Worm (Caenorhabditis elegans) whole organism, late embryonic: Measurements from ENCODE around the gene arrd-8.

Experiments used
- C08G9.2 ChIP-seq: sonication (generic microtip); optimal IDR thresholded peaks from 2 replicates; lab custom pipeline; 2016; ENCODE audit warnings: mild to moderate bottlenecking, missing genetic modification characterization, moderate library complexity, missing compliant biosample characterization
- C38D4.7 ChIP-seq: fragments of 200-800 bp; sonication (Bioruptor generic); optimal IDR thresholded peaks from 2 replicates; lab custom pipeline; 2018; ENCODE audit warnings: mild to moderate bottlenecking, missing genetic modification characterization, moderate library complexity, missing compliant biosample characterization
- T23F11.4 ChIP-seq: fragments of 200-800 bp; sonication (Bioruptor generic); optimal IDR thresholded peaks from 2 replicates; lab custom pipeline; 2018; ENCODE audit warnings: mild to moderate bottlenecking, missing genetic modification characterization, missing compliant biosample characterization
- ceh-14 ChIP-seq: sonication (generic microtip); optimal IDR thresholded peaks from 2 replicates; lab custom pipeline; 2016; ENCODE audit warnings: missing genotype, missing genetic modification characterization, missing compliant biosample characterization
- ceh-18 ChIP-seq: sonication (generic microtip); optimal IDR thresholded peaks from 2 replicates; lab custom pipeline; 2016; ENCODE audit warnings: missing genetic modification characterization, missing compliant biosample characterization
- ceh-24 ChIP-seq: sonication (generic microtip); optimal IDR thresholded peaks from 2 replicates; lab custom pipeline; 2016; ENCODE audit warnings: mild to moderate bottlenecking, missing genetic modification characterization, missing compliant biosample characterization
- ceh-30 ChIP-seq: fragments of 150-350 bp; optimal IDR thresholded peaks from 2 replicates; lab custom pipeline; 2014; ENCODE audit warnings: missing biosample characterization, missing genetic modification characterization
- ceh-31 ChIP-seq: sonication (generic microtip); optimal IDR thresholded peaks from 2 replicates; lab custom pipeline; 2016; ENCODE audit warnings: missing genetic modification characterization, missing compliant biosample characterization
- ceh-48 ChIP-seq: sonication (generic microtip); optimal IDR thresholded peaks from 2 replicates; lab custom pipeline; 2016; ENCODE audit warnings: missing genetic modification characterization, inconsistent platforms, missing compliant biosample characterization
- ceh-9 ChIP-seq: sonication (generic microtip); optimal IDR thresholded peaks from 2 replicates; lab custom pipeline; 2016; ENCODE audit warnings: mild to moderate bottlenecking, missing genetic modification characterization, inconsistent platforms, missing compliant biosample characterization
- dve-1 ChIP-seq: sonication (generic microtip); optimal IDR thresholded peaks from 2 replicates; lab custom pipeline; 2017; ENCODE audit warnings: antibody characterized with exemption, mild to moderate bottlenecking, missing genetic modification characterization, missing compliant biosample characterization
- eyg-1 ChIP-seq: sonication (generic microtip); optimal IDR thresholded peaks from 2 replicates; lab custom pipeline; 2016; ENCODE audit warnings: missing genotype, missing genetic modification characterization, missing compliant biosample characterization
- fax-1 ChIP-seq: sonication (generic microtip); optimal IDR thresholded peaks from 2 replicates; lab custom pipeline; 2016; ENCODE audit warnings: missing genotype, missing genetic modification characterization, missing compliant biosample characterization
- hlh-13 ChIP-seq: fragments of 200-800 bp; sonication (Bioruptor generic); optimal IDR thresholded peaks from 2 replicates; lab custom pipeline; 2018; ENCODE audit warnings: mild to moderate bottlenecking, missing genetic modification characterization, missing compliant biosample characterization
- hlh-30 ChIP-seq: sonication (generic microtip); optimal IDR thresholded peaks from 2 replicates; lab custom pipeline; 2017; ENCODE audit warnings: antibody characterized with exemption, missing genetic modification characterization, missing compliant biosample characterization; ENCODE audit not compliant: insufficient read depth
- hlh-6 ChIP-seq: sonication (generic microtip); optimal IDR thresholded peaks from 2 replicates; lab custom pipeline; 2016; ENCODE audit warnings: missing genotype, missing genetic modification characterization, missing compliant biosample characterization
- lim-6 ChIP-seq: sonication (generic microtip); optimal IDR thresholded peaks from 2 replicates; lab custom pipeline; 2016; ENCODE audit warnings: missing genetic modification characterization, missing compliant biosample characterization
- lin-11 ChIP-seq: fragments of 200-800 bp; sonication (Bioruptor generic); optimal IDR thresholded peaks from 2 replicates; lab custom pipeline; 2018; ENCODE audit warnings: mild to moderate bottlenecking, missing genetic modification characterization, missing compliant biosample characterization
- mec-3 ChIP-seq: sonication (generic microtip); optimal IDR thresholded peaks from 2 replicates; lab custom pipeline; 2016; ENCODE audit warnings: borderline replicate concordance, missing genetic modification characterization, missing compliant biosample characterization
- nfya-1 ChIP-seq: sonication (generic microtip); optimal IDR thresholded peaks from 2 replicates; lab custom pipeline; 2017; ENCODE audit warnings: missing genetic modification characterization, mild to moderate bottlenecking, missing compliant biosample characterization, antibody characterized with exemption, moderate library complexity
- nhr-232 ChIP-seq: sonication (generic microtip); optimal IDR thresholded peaks from 2 replicates; lab custom pipeline; 2016; ENCODE audit warnings: missing genetic modification characterization, missing compliant biosample characterization
- odd-2 ChIP-seq: sonication (generic microtip); optimal IDR thresholded peaks from 2 replicates; lab custom pipeline; 2017; ENCODE audit warnings: antibody characterized with exemption, mild to moderate bottlenecking, missing genetic modification characterization, missing compliant biosample characterization
- pag-3 ChIP-seq: sonication (generic microtip); optimal IDR thresholded peaks from 2 replicates; lab custom pipeline; 2016; ENCODE audit warnings: missing compliant biosample characterization, missing genetic modification characterization, borderline replicate concordance
- pax-1 ChIP-seq: fragments of 150-350 bp; optimal IDR thresholded peaks from 2 replicates; lab custom pipeline; 2014; ENCODE audit warnings: missing biosample characterization, missing genetic modification characterization
- pha-2 ChIP-seq: sonication (generic microtip); optimal IDR thresholded peaks from 2 replicates; lab custom pipeline; 2017; ENCODE audit warnings: mild to moderate bottlenecking, missing genetic modification characterization, missing compliant biosample characterization
- pha-4 ChIP-seq: fragments of 150-350 bp; optimal IDR thresholded peaks from 2 replicates; lab custom pipeline; 2018; ENCODE audit warnings: missing biosample characterization, missing genetic modification reagents, missing genetic modification characterization
- pqm-1 ChIP-seq: sonication (generic microtip); optimal IDR thresholded peaks from 2 replicates; lab custom pipeline; 2016; ENCODE audit warnings: missing genetic modification characterization, missing compliant biosample characterization
- pros-1 ChIP-seq: fragments of 150-350 bp; optimal IDR thresholded peaks from 2 replicates; lab custom pipeline; 2014; ENCODE audit warnings: missing biosample characterization, missing genetic modification reagents, missing genetic modification characterization
- sdc-2 ChIP-seq: sonication (generic microtip); optimal IDR thresholded peaks from 2 replicates; lab custom pipeline; 2016; ENCODE audit warnings: missing genotype, missing genetic modification characterization, missing compliant biosample characterization
- sox-2 ChIP-seq: fragments of 200-800 bp; sonication (Bioruptor generic); IDR thresholded peaks from 2 replicates; pipeline ENCODE4 v1.3.6; 2022; ENCODE audit warnings: missing genetic modification reagents, missing genetic modification characterization, missing compliant biosample characterization
- syd-9 ChIP-seq: sonication (generic microtip); optimal IDR thresholded peaks from 2 replicates; lab custom pipeline; 2016; ENCODE audit warnings: mild to moderate bottlenecking, missing genetic modification characterization, moderate library complexity, missing compliant biosample characterization
- tbx-2 ChIP-seq: sonication (generic microtip); optimal IDR thresholded peaks from 2 replicates; lab custom pipeline; 2016; ENCODE audit warnings: missing genetic modification characterization, missing compliant biosample characterization
- ttx-3 ChIP-seq: sonication (generic microtip); optimal IDR thresholded peaks from 2 replicates; lab custom pipeline; 2016; ENCODE audit warnings: missing genetic modification reagents, missing genetic modification characterization, missing compliant biosample characterization
- unc-3 ChIP-seq, 2 experiments: fragments of 200-800 bp in 1 of 2; sonication (Bioruptor generic) in 1 of 2; sonication (generic microtip) in 1 of 2; conservative IDR thresholded peaks in 1 of 2; optimal IDR thresholded peaks in 1 of 2; 2 replicates each; pipeline versions ENCODE4 v1.3.6 to Lab custom; 2016 to 2022; ENCODE audit warnings: missing compliant biosample characterization in 2 of 2, missing genetic modification characterization in 2 of 2, missing genetic modification reagents in 1 of 2
- unc-42 ChIP-seq: sonication (generic microtip); optimal IDR thresholded peaks from 2 replicates; lab custom pipeline; 2016; ENCODE audit warnings: missing genotype, missing genetic modification characterization, missing compliant biosample characterization
- unc-55 ChIP-seq: sonication (generic microtip); optimal IDR thresholded peaks from 2 replicates; lab custom pipeline; 2017; ENCODE audit warnings: missing biosample characterization, missing genetic modification reagents, missing genetic modification characterization
- ztf-16 ChIP-seq: sonication (generic microtip); optimal IDR thresholded peaks from 2 replicates; lab custom pipeline; 2017; ENCODE audit warnings: missing genetic modification characterization, missing compliant biosample characterization

The arrd-8 gene

ce11 chrII:12036516-12036915 is 28.4 kb upstream of the arrd-8 start, which contains the start of gene cyn-16:
Gene cyn-16, minus strand, starts transcription at chrII:12036742.
- TF ChIP-seq unc-3 (GFP tag; conservative IDR thresholded peaks at IDR 0.05; lab: Robert Waterston, UW) (no peak), unc-3 (tag; optimal IDR thresholded peaks at IDR 0.05; lab: Kevin White, UChicago) (no peak), ceh-48 (tag; lab: Kevin White, UChicago) (peak; percentile 37), nhr-232 (tag; lab: Kevin White, UChicago) (no peak), sdc-2 (tag; lab: Kevin White, UChicago) (no peak), tbx-2 (tag; lab: Kevin White, UChicago) (no peak), hlh-13 (no peak)

ce11 chrII:12039039-12039438 is 25.8 kb upstream of the arrd-8 start, which contains the start of gene tpi-1:
Gene tpi-1, minus strand, starts transcription at chrII:12039139.
- TF ChIP-seq hlh-6 (no peak), sox-2 (no peak), syd-9 (tag; lab: Kevin White, UChicago) (no peak)

ce11 chrII:12040167-12040566 is 24.7 kb upstream of the arrd-8 start:
- TF ChIP-seq sdc-2 (tag; lab: Kevin White, UChicago) (peak; percentile 62), hlh-30 (tag; lab: Kevin White, UChicago) (no peak), pha-2 (tag; lab: Kevin White, UChicago) (no peak), ceh-31 (peak; percentile 37), ceh-24 (tag; lab: Kevin White, UChicago) (no peak), unc-55 (GFP tag; lab: Kevin White, UChicago) (no peak), ttx-3 (tag; lab: Kevin White, UChicago) (no peak), ceh-9 (tag; lab: Kevin White, UChicago) (no peak), unc-42 (peak; percentile 79), nfya-1 (peak; percentile 49), ztf-16 (tag; lab: Kevin White, UChicago) (no peak), C08G9.2 (tag; lab: Kevin White, UChicago) (no peak), tbx-2 (tag; lab: Kevin White, UChicago) (peak; percentile 49), lim-6 (tag; lab: Kevin White, UChicago) (no peak), C38D4.7 (GFP tag; lab: Kevin White, UChicago) (no peak), hlh-13 (no peak), lin-11 (tag; lab: Kevin White, UChicago) (no peak), sox-2 (no peak), pag-3 (tag; lab: Kevin White, UChicago) (no peak), pros-1 (tag; lab: Kevin White, UChicago) (no peak), dve-1 (tag; lab: Kevin White, UChicago) (no peak), pax-1 (tag; lab: Kevin White, UChicago) (no peak), unc-3 (GFP tag; conservative IDR thresholded peaks at IDR 0.05; lab: Robert Waterston, UW) (no peak), unc-3 (tag; optimal IDR thresholded peaks at IDR 0.05; lab: Kevin White, UChicago) (no peak), odd-2 (tag; lab: Kevin White, UChicago) (no peak), fax-1 (tag; lab: Kevin White, UChicago) (no peak), ceh-30 (tag; lab: Kevin White, UChicago) (no peak), ceh-18 (tag; lab: Kevin White, UChicago) (peak; percentile 30), pha-4 (tag; lab: Kevin White, UChicago) (no peak), pqm-1 (no peak), T23F11.4 (GFP tag; lab: Kevin White, UChicago) (no peak), eyg-1 (tag; lab: Kevin White, UChicago) (no peak), mec-3 (tag; lab: Kevin White, UChicago) (no peak), ceh-14 (no peak)
